Fruit fly (Drosophila melanogaster): Measurements from ENCODE around the gene stas.

The stas gene

dm6 chrX:17627090-17627992 is at the start of gene stas:
Gene stas, minus strand, starts transcription at chrX:17627895.
- TF ChIP-seq CTCF (optimal IDR thresholded peaks at IDR 0.05) (no peak), CG8478 (optimal IDR thresholded peaks at IDR 0.05) (no peak)

- TF ChIP-seq CTCF (optimal IDR thresholded peaks at IDR 0.05) (no peak), CG8478 (optimal IDR thresholded peaks at IDR 0.05) (no peak)
Observed at dm6 chrX:17671788-17672187, 44.1 kb upstream of the stas start, which contains the start of gene CG12990. Gene CG12990, minus strand, starts transcription at chrX:17671888.

- TF ChIP-seq CG8478 (optimal IDR thresholded peaks at IDR 0.05) (no peak), CTCF (optimal IDR thresholded peaks at IDR 0.05) (no peak)
Observed at dm6 chrX:17659119-17659452, 31.4 kb upstream of the stas start.

dm6 chrX:17658207-17659118 is 30.8 kb upstream of the stas start:
- TF ChIP-seq CTCF (optimal IDR thresholded peaks at IDR 0.05) (peak in 1 of 2 experiments; percentile 5), CG8478 (optimal IDR thresholded peaks at IDR 0.05) (no peak)

- no peak for TF ChIP-seq CG8478 (optimal IDR thresholded peaks at IDR 0.05)
- TF ChIP-seq CTCF (optimal IDR thresholded peaks at IDR 0.05) = no peak
Observed at dm6 chrX:17657716-17658115, 30.0 kb upstream of the stas start.

- no peak for TF ChIP-seq CG8478 (optimal IDR thresholded peaks at IDR 0.05)
- TF ChIP-seq CTCF (optimal IDR thresholded peaks at IDR 0.05) = no peak
Observed at dm6 chrX:17657050-17657696, 29.5 kb upstream of the stas start, which contains the start of gene beta-Spec. Gene beta-Spec, plus strand, starts transcription at chrX:17657372.

- TF ChIP-seq CTCF (optimal IDR thresholded peaks at IDR 0.05) (no peak), CG8478 (optimal IDR thresholded peaks at IDR 0.05) (no peak)
Observed at dm6 chrX:17656501-17656900, 28.8 kb upstream of the stas start, which contains the start of gene IntS2. Gene IntS2, minus strand, starts transcription at chrX:17656818.

dm6 chrX:17651998-17652738 is 24.5 kb upstream of the stas start, which contains the start of gene RhoGAPp190:
Gene RhoGAPp190, minus strand, starts transcription at chrX:17652562.
- no peak for TF ChIP-seq CG8478 (optimal IDR thresholded peaks at IDR 0.05)
- peak in 1 of 2 experiments; percentile 10 for TF ChIP-seq CTCF (optimal IDR thresholded peaks at IDR 0.05)

dm6 chrX:17651216-17651997 is 23.7 kb upstream of the stas start:
- TF ChIP-seq CTCF (optimal IDR thresholded peaks at IDR 0.05) (no peak), CG8478 (optimal IDR thresholded peaks at IDR 0.05) (no peak)

dm6 chrX:17640837-17641236 is 13.1 kb upstream of the stas start:
- TF ChIP-seq CTCF (optimal IDR thresholded peaks at IDR 0.05) = no peak
- no peak for TF ChIP-seq CG8478 (optimal IDR thresholded peaks at IDR 0.05)

- TF ChIP-seq CG8478 (optimal IDR thresholded peaks at IDR 0.05) = no peak
- TF ChIP-seq CTCF (optimal IDR thresholded peaks at IDR 0.05) = no peak
Observed at dm6 chrX:17636001-17636400, 8.3 kb upstream of the stas start, which contains the start of the genes CG8289 and CG5800. Gene CG8289, minus strand, starts transcription at chrX:17636044. Gene CG5800, plus strand, starts transcription at chrX:17636281.

dm6 chrX:17631996-17632612 is 4.4 kb upstream of the stas start, which contains the start of the genes corolla and ND-24:
Gene corolla, minus strand, starts transcription at chrX:17632047.
Gene ND-24, plus strand, starts transcription at chrX:17632089.
- TF ChIP-seq CTCF (optimal IDR thresholded peaks at IDR 0.05) (no peak), CG8478 (optimal IDR thresholded peaks at IDR 0.05) (no peak)

dm6 chrX:17629317-17629716 is 1.6 kb upstream of the stas start, which contains the start of gene CG8326:
Gene CG8326, minus strand, starts transcription at chrX:17629492.
- TF ChIP-seq CTCF (optimal IDR thresholded peaks at IDR 0.05) (no peak), CG8478 (optimal IDR thresholded peaks at IDR 0.05) (no peak)
